Worm (Caenorhabditis elegans): Measurements from ENCODE around the gene F57B9.8.

The F57B9.8 gene

ce11 chrIII:6912381-6912780 lies 22.7 kb downstream of the F57B9.8 start, which contains the start of gene pdf-1:
TSS of gene pdf-1 (minus strand) at chrIII:6912481.
- TF ChIP-seq klf-2 (GFP tag; conservative IDR thresholded peaks at IDR 0.05): no peak
- TF ChIP-seq tab-1 (GFP tag; IDR thresholded peaks at IDR 0.05): no peak
- TF ChIP-seq flt-1 (GFP tag; IDR thresholded peaks at IDR 0.05): no peak
- TF ChIP-seq ztf-29 (GFP tag; IDR thresholded peaks at IDR 0.05): no peak
- TF ChIP-seq ref-1 (GFP tag; conservative IDR thresholded peaks at IDR 0.05): no peak
- TF ChIP-seq cog-1 (tag; optimal IDR thresholded peaks at IDR 0.05): no peak
- no peak for TF ChIP-seq med-1 (GFP tag; optimal IDR thresholded peaks at IDR 0.05; ENCODE audit: insufficient read depth)
- TF ChIP-seq T22C8.4 (GFP tag; IDR thresholded peaks at IDR 0.05): no peak
- no peak for TF ChIP-seq ztf-23 (GFP tag; IDR thresholded peaks at IDR 0.05)

- TF ChIP-seq ref-1 (GFP tag; conservative IDR thresholded peaks at IDR 0.05) (no peak), ztf-29 (GFP tag; IDR thresholded peaks at IDR 0.05) (no peak), med-1 (GFP tag; optimal IDR thresholded peaks at IDR 0.05; ENCODE audit: insufficient read depth) (no peak), tab-1 (GFP tag; IDR thresholded peaks at IDR 0.05) (no peak), flt-1 (GFP tag; IDR thresholded peaks at IDR 0.05) (no peak), ztf-23 (GFP tag; IDR thresholded peaks at IDR 0.05) (no peak), T22C8.4 (GFP tag; IDR thresholded peaks at IDR 0.05) (no peak), klf-2 (GFP tag; conservative IDR thresholded peaks at IDR 0.05) (no peak), cog-1 (tag; optimal IDR thresholded peaks at IDR 0.05) (no peak)
Observed at ce11 chrIII:6906409-6906808, 28.7 kb downstream of the F57B9.8 start, which contains the start of gene T07E3.2. TSS of gene T07E3.2 (plus strand) at chrIII:6906709.

DNA sequence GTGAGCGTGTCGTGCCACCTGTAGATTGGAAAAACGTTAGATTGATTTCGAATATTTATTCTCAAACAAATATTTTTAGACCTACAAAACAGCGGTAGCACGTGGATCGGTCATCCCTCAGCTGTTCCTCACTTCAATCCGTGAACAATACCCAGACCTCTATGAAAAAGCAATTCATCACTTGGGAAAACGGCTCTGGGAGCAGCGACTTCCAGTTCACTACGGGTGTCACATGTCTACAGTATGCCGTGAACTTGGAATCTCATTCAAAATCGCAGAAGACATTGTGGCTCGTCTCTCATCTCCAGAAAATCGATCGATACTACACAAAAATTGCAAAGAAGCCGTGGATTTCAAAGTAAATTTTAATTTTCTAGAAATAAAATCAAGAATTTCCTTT lies 30.7 kb downstream of the F57B9.8 start:
- TF ChIP-seq klf-2 (GFP tag; conservative IDR thresholded peaks at IDR 0.05) (no peak), T22C8.4 (GFP tag; IDR thresholded peaks at IDR 0.05) (no peak), cog-1 (tag; optimal IDR thresholded peaks at IDR 0.05) (no peak), tab-1 (GFP tag; IDR thresholded peaks at IDR 0.05) (no peak), med-1 (GFP tag; optimal IDR thresholded peaks at IDR 0.05; ENCODE audit: insufficient read depth) (no peak), ref-1 (GFP tag; conservative IDR thresholded peaks at IDR 0.05) (no peak), ztf-23 (GFP tag; IDR thresholded peaks at IDR 0.05) (no peak), flt-1 (GFP tag; IDR thresholded peaks at IDR 0.05) (no peak), ztf-29 (GFP tag; IDR thresholded peaks at IDR 0.05) (no peak)

DNA sequence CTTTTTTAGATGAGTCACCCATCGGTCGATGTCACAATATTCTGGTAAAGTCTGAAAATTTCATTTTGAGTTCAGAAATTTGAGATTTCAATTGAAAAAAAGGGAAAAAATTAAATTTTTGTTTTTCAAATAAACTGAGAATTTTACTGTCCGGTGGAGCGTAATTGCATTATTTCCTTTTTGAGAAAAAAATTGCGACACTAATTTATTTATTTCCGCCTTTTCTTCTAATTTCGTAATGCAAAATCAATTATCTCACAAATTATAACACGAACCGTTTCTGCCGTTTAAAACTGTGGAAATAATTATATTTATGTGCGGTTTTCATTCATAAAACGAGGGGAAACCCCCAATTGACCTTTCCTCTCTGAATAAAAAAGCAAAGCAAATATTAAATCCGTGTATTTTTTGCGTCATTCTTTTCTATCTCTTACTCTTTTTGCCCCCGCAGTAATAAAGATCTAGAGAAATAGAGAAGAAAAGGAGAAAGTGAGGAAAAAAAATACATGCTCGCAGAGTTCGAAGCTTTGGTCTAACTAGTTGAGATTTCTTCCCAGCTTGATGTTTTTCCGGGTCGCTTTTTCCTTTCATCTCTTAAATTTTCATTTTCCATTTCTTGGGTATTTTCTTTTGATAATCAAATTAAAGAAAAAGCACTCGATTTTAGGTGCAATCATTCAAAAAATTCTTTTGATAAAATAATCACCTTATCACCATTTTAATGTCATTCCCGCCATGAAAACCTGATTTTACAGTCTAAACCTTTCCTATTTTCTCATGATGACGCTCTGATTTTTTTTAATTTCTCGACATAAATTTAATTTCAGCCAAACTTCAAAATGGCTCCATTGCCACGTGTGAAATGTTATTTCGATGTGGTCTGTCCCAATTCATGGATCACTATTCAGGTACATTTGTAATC lies 31.8 kb downstream of the F57B9.8 start, which contains the start of the genes brc-2 and T07E3.3:
brc-2 (minus strand) TSS at position 51 of the 922 bp plus-strand sequence.
T07E3.3 (plus strand) TSS at position 822 of the 922 bp plus-strand sequence.
- TF ChIP-seq ztf-29 (GFP tag; IDR thresholded peaks at IDR 0.05): no peak
- no peak for TF ChIP-seq klf-2 (GFP tag; conservative IDR thresholded peaks at IDR 0.05)
- TF ChIP-seq T22C8.4 (GFP tag; IDR thresholded peaks at IDR 0.05): no peak
- TF ChIP-seq ztf-23 (GFP tag; IDR thresholded peaks at IDR 0.05): no peak
- TF ChIP-seq tab-1 (GFP tag; IDR thresholded peaks at IDR 0.05): no peak
- no peak for TF ChIP-seq ref-1 (GFP tag; conservative IDR thresholded peaks at IDR 0.05)
- no peak for TF ChIP-seq flt-1 (GFP tag; IDR thresholded peaks at IDR 0.05)
- TF ChIP-seq med-1 (GFP tag; optimal IDR thresholded peaks at IDR 0.05; ENCODE audit: insufficient read depth): no peak

DNA sequence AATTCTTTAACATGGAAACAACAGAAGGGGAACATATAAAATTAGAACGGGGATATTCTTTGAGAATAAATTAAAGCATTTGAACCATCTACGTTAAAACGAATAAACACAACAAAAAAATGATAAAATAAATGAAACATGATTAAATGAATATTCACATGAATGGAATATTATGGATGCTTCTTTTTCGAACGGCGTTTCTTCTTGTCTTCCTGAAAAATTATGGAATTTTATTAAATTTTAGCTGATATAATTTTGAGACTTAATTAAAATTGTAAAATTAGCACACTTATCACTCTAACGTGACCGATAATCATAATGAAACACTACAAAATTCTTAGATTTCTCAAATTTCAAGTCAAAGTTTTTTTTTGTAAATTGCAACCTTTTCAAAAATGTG lies 34.5 kb downstream of the F57B9.8 start:
- TF ChIP-seq T22C8.4 (GFP tag; IDR thresholded peaks at IDR 0.05): no peak
- no peak for TF ChIP-seq ref-1 (GFP tag; conservative IDR thresholded peaks at IDR 0.05)
- TF ChIP-seq med-1 (GFP tag; optimal IDR thresholded peaks at IDR 0.05; ENCODE audit: insufficient read depth): no peak
- no peak for TF ChIP-seq ztf-23 (GFP tag; IDR thresholded peaks at IDR 0.05)
- no peak for TF ChIP-seq klf-2 (GFP tag; conservative IDR thresholded peaks at IDR 0.05)
- TF ChIP-seq tab-1 (GFP tag; IDR thresholded peaks at IDR 0.05): no peak
- no peak for TF ChIP-seq flt-1 (GFP tag; IDR thresholded peaks at IDR 0.05)
- TF ChIP-seq ztf-29 (GFP tag; IDR thresholded peaks at IDR 0.05): no peak
- no peak for TF ChIP-seq cog-1 (tag; optimal IDR thresholded peaks at IDR 0.05)

- TF ChIP-seq cog-1 (tag; optimal IDR thresholded peaks at IDR 0.05) (no peak), med-1 (GFP tag; optimal IDR thresholded peaks at IDR 0.05; ENCODE audit: insufficient read depth) (no peak), T22C8.4 (GFP tag; IDR thresholded peaks at IDR 0.05) (no peak), ref-1 (GFP tag; conservative IDR thresholded peaks at IDR 0.05) (no peak), flt-1 (GFP tag; IDR thresholded peaks at IDR 0.05) (no peak), ztf-29 (GFP tag; IDR thresholded peaks at IDR 0.05) (no peak), klf-2 (GFP tag; conservative IDR thresholded peaks at IDR 0.05) (no peak), ztf-23 (GFP tag; IDR thresholded peaks at IDR 0.05) (no peak), tab-1 (GFP tag; IDR thresholded peaks at IDR 0.05) (no peak)
Observed at ce11 chrIII:6898518-6898917, 36.6 kb downstream of the F57B9.8 start.

ce11 chrIII:6897587-6898064 lies 37.5 kb downstream of the F57B9.8 start, which contains the start of gene T07E3.4:
TSS of gene T07E3.4 (plus strand) at chrIII:6898014.
- TF ChIP-seq T22C8.4 (GFP tag; IDR thresholded peaks at IDR 0.05) (no peak), ref-1 (GFP tag; conservative IDR thresholded peaks at IDR 0.05) (no peak), ztf-23 (GFP tag; IDR thresholded peaks at IDR 0.05) (no peak), flt-1 (GFP tag; IDR thresholded peaks at IDR 0.05) (no peak), klf-2 (GFP tag; conservative IDR thresholded peaks at IDR 0.05) (no peak), tab-1 (GFP tag; IDR thresholded peaks at IDR 0.05) (no peak), cog-1 (tag; optimal IDR thresholded peaks at IDR 0.05) (no peak), ztf-29 (GFP tag; IDR thresholded peaks at IDR 0.05) (no peak), med-1 (GFP tag; optimal IDR thresholded peaks at IDR 0.05; ENCODE audit: insufficient read depth) (no peak)

ce11 chrIII:6895677-6896076 lies 39.4 kb downstream of the F57B9.8 start:
- TF ChIP-seq tab-1 (GFP tag; IDR thresholded peaks at IDR 0.05) (no peak), T22C8.4 (GFP tag; IDR thresholded peaks at IDR 0.05) (no peak), ztf-23 (GFP tag; IDR thresholded peaks at IDR 0.05) (no peak), med-1 (GFP tag; optimal IDR thresholded peaks at IDR 0.05; ENCODE audit: insufficient read depth) (no peak), ztf-29 (GFP tag; IDR thresholded peaks at IDR 0.05) (no peak), ref-1 (GFP tag; conservative IDR thresholded peaks at IDR 0.05) (no peak), flt-1 (GFP tag; IDR thresholded peaks at IDR 0.05) (no peak), klf-2 (GFP tag; conservative IDR thresholded peaks at IDR 0.05) (no peak), cog-1 (tag; optimal IDR thresholded peaks at IDR 0.05) (no peak)

DNA sequence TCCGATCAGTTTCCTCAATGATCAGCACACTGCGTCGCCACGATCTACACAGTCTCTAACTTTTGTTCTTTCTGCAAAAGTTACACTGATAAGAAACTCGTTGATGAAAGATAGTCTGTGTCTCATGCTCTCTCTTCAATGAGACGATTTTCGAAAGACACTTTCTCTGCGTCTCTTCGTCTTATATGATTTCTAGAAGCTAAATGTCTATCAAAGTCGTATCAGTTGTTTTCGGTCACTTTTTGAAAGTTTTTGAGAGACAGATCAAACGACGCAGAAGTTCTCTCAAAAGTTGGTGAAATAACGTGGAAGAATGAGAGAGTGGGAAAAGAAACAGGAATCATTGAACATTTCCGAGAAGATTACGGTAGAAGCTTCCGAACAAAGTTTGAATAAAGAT lies 40.0 kb downstream of the F57B9.8 start:
- TF ChIP-seq tab-1 (GFP tag; IDR thresholded peaks at IDR 0.05): no peak
- TF ChIP-seq flt-1 (GFP tag; IDR thresholded peaks at IDR 0.05): no peak
- no peak for TF ChIP-seq med-1 (GFP tag; optimal IDR thresholded peaks at IDR 0.05; ENCODE audit: insufficient read depth)
- no peak for TF ChIP-seq cog-1 (tag; optimal IDR thresholded peaks at IDR 0.05)
- TF ChIP-seq T22C8.4 (GFP tag; IDR thresholded peaks at IDR 0.05): no peak
- no peak for TF ChIP-seq ref-1 (GFP tag; conservative IDR thresholded peaks at IDR 0.05)
- no peak for TF ChIP-seq ztf-29 (GFP tag; IDR thresholded peaks at IDR 0.05)
- TF ChIP-seq klf-2 (GFP tag; conservative IDR thresholded peaks at IDR 0.05): no peak
